Worm (Caenorhabditis elegans): ENCODE measurements around the gene cpg-8.

ce11 chrV:4691657-4692056, 575 bp downstream of the cpg-8 start:
- TF ChIP-seq unc-62 (GFP tag; optimal IDR thresholded peaks at IDR 0.05) (no peak), ceh-82 (tag; optimal IDR thresholded peaks at IDR 0.05) (no peak), lin-13 (GFP tag; optimal IDR thresholded peaks at IDR 0.05) (no peak), ceh-16 (tag; optimal IDR thresholded peaks at IDR 0.05) (no peak), peb-1 (tag; optimal IDR thresholded peaks at IDR 0.05) (no peak), aly-2 (tag; optimal IDR thresholded peaks at IDR 0.05) (no peak), mbf-1 (tag; optimal IDR thresholded peaks at IDR 0.05) (no peak), unc-39 (tag; optimal IDR thresholded peaks at IDR 0.05) (no peak), nhr-10 (tag; optimal IDR thresholded peaks at IDR 0.05) (no peak), sem-4 (tag; optimal IDR thresholded peaks at IDR 0.05) (no peak), dmd-4 (tag; optimal IDR thresholded peaks at IDR 0.05) (no peak), alr-1 (tag; optimal IDR thresholded peaks at IDR 0.05) (no peak), egl-27 (tag; optimal IDR thresholded peaks at IDR 0.05) (no peak), elt-1 (tag; optimal IDR thresholded peaks at IDR 0.05) (no peak)
